Worm (Caenorhabditis elegans): ENCODE results near the gene skr-14.

DNA sequence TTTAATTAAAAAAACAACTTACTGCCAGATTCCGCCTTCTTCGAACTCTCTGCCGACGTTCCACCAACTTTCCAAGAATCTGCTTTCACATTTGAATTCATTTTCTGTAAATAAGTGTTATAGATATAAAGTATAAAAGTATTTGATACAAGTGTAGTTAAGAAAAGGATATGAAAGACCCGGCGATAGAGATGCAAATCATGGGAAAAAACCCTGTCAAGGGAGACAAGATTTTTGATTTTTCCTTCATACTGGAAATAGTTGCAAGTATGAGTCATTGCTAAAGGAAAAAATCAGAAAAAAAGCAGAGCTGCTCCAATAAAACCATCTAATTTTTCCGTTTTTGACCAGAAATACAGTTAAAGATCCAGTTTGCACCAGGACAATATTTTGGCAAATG is 25.1 kb downstream of the skr-14 start, which contains the start of gene F13A2.3:
- TF ChIP-seq him-1 (tag; optimal IDR thresholded peaks at IDR 0.05) (no peak), W03F9.2 (tag; optimal IDR thresholded peaks at IDR 0.05) (no peak)
